Fruit fly (Drosophila melanogaster) whole organism, embryonic: ENCODE data around the gene CG18545.

Source experiments
- CG10565 ChIP-seq: fragments of 200-800 bp; sonication (Bioruptor generic); optimal IDR thresholded peaks from 3 replicates; lab custom pipeline; 2016; ENCODE audit warnings: missing biosample characterization, mild to moderate bottlenecking, missing genetic modification characterization
- CG10979 ChIP-seq: fragments of 200-800 bp; sonication (Bioruptor generic); optimal IDR thresholded peaks from 2 replicates; lab custom pipeline; 2018; ENCODE audit warnings: missing biosample characterization, mild to moderate bottlenecking, missing genetic modification characterization, moderate library complexity
- CG11456 ChIP-seq: fragments of 200-800 bp; sonication (Bioruptor generic); IDR thresholded peaks from 3 replicates; pipeline ENCODE4 v1.3.6; 2022; ENCODE audit warnings: missing biosample characterization, missing genetic modification characterization
- CG11504 ChIP-seq: fragments of 200-800 bp; sonication (Bioruptor generic); optimal IDR thresholded peaks from 3 replicates; lab custom pipeline; 2019; ENCODE audit warnings: missing biosample characterization, mild to moderate bottlenecking, missing genetic modification characterization, moderate library complexity
- CG12391 ChIP-seq: fragments of 200-800 bp; sonication (Bioruptor generic); optimal IDR thresholded peaks from 3 replicates; lab custom pipeline; 2018; ENCODE audit warnings: missing biosample characterization, mild to moderate bottlenecking, missing genetic modification characterization, moderate library complexity
- CG12942 ChIP-seq: fragments of 200-800 bp; sonication (Bioruptor generic); optimal IDR thresholded peaks from 3 replicates; lab custom pipeline; 2016; ENCODE audit warnings: missing biosample characterization, missing genetic modification characterization
- CG13624 ChIP-seq: fragments of 200-800 bp; sonication (Bioruptor generic); optimal IDR thresholded peaks from 2 replicates; lab custom pipeline; 2016; ENCODE audit warnings: missing biosample characterization, missing genetic modification characterization
- CG14710 ChIP-seq: fragments of 200-800 bp; sonication (Bioruptor generic); optimal IDR thresholded peaks from 3 replicates; lab custom pipeline; 2019; ENCODE audit warnings: missing biosample characterization, mild to moderate bottlenecking, missing genetic modification characterization, moderate library complexity
- CG1529 ChIP-seq: fragments of 200-800 bp; sonication (Bioruptor generic); optimal IDR thresholded peaks from 3 replicates; lab custom pipeline; 2018; ENCODE audit warnings: missing biosample characterization, missing genetic modification characterization
- CG18262 ChIP-seq: fragments of 200-800 bp; optimal IDR thresholded peaks from 3 replicates; lab custom pipeline; 2019; ENCODE audit warnings: missing biosample characterization, mild to moderate bottlenecking, missing genetic modification characterization, moderate library complexity
- CG3163 ChIP-seq: fragments of 200-800 bp; sonication (Bioruptor generic); optimal IDR thresholded peaks from 3 replicates; lab custom pipeline; 2016; ENCODE audit warnings: missing biosample characterization, missing genetic modification characterization
- CG34422 ChIP-seq: fragments of 200-800 bp; sonication (Bioruptor generic); IDR thresholded peaks from 3 replicates; pipeline ENCODE4 v1.3.6; 2022; ENCODE audit warnings: missing biosample characterization, missing genetic modification characterization
- CG42726 ChIP-seq: fragments of 200-800 bp; sonication (Bioruptor generic); IDR thresholded peaks from 2 replicates; pipeline ENCODE4 v1.3.6; 2022; ENCODE audit warnings: missing biosample characterization, missing genetic modification characterization; ENCODE audit not compliant: partially characterized antibody
- CG4820 ChIP-seq: fragments of 200-800 bp; sonication (Bioruptor generic); optimal IDR thresholded peaks from 3 replicates; lab custom pipeline; 2016; ENCODE audit warnings: missing biosample characterization, missing genetic modification characterization
- CG6254 ChIP-seq: fragments of 200-800 bp; sonication (Bioruptor generic); optimal IDR thresholded peaks from 3 replicates; lab custom pipeline; 2017; ENCODE audit warnings: mild to moderate bottlenecking, missing biosample characterization, missing genetic modification reagents, missing genetic modification characterization
- CG6689 ChIP-seq: fragments of 200-800 bp; sonication (Bioruptor generic); IDR thresholded peaks from 2 replicates; pipeline ENCODE4 v1.3.6; 2022; ENCODE audit warnings: missing biosample characterization, missing genetic modification characterization
- CG6813 ChIP-seq: fragments of 200-800 bp; sonication (Bioruptor generic); optimal IDR thresholded peaks from 2 replicates; lab custom pipeline; 2017; ENCODE audit warnings: missing biosample characterization, missing genetic modification characterization, mild to moderate bottlenecking, moderate library complexity, missing genetic modification reagents
- CG7556 ChIP-seq: fragments of 200-800 bp; sonication (Bioruptor generic); optimal IDR thresholded peaks from 2 replicates; lab custom pipeline; 2017; ENCODE audit warnings: missing biosample characterization, mild to moderate bottlenecking, missing genetic modification characterization
- CG8290 ChIP-seq, 3 experiments: fragments of 200-800 bp; sonication (Bioruptor generic); optimal IDR thresholded peaks; 2 replicates each; lab custom pipeline; 2016 to 2019; ENCODE audit warnings: missing biosample characterization in 3 of 3, missing genetic modification characterization in 3 of 3, mild to moderate bottlenecking in 2 of 3, moderate library complexity in 1 of 3
- CG9609 ChIP-seq: fragments of 200-800 bp; sonication (Bioruptor generic); optimal IDR thresholded peaks from 3 replicates; lab custom pipeline; 2016; ENCODE audit warnings: missing biosample characterization, missing genetic modification characterization
- CG9727 ChIP-seq: fragments of 200-800 bp; sonication (Bioruptor generic); optimal IDR thresholded peaks from 3 replicates; lab custom pipeline; 2017; ENCODE audit warnings: missing biosample characterization, mild to moderate bottlenecking, missing genetic modification characterization
- Camta ChIP-seq: fragments of 200-800 bp; sonication (Bioruptor generic); optimal IDR thresholded peaks from 2 replicates; lab custom pipeline; 2016; ENCODE audit warnings: missing biosample characterization, missing genetic modification characterization
- D19A ChIP-seq: fragments of 200-800 bp; optimal IDR thresholded peaks from 3 replicates; lab custom pipeline; 2019; ENCODE audit warnings: missing biosample characterization, mild to moderate bottlenecking, missing genetic modification characterization, moderate library complexity
- Deaf1 ChIP-seq: fragments of 200-800 bp; optimal IDR thresholded peaks from 3 replicates; lab custom pipeline; 2019; ENCODE audit warnings: missing biosample characterization, mild to moderate bottlenecking, missing genetic modification characterization, moderate library complexity
- Dll ChIP-seq: fragments of 200-800 bp; sonication (Bioruptor generic); IDR thresholded peaks from 4 replicates; pipeline ENCODE4 v1.3.6; 2022; ENCODE audit warnings: missing biosample characterization, missing genetic modification characterization; ENCODE audit not compliant: partially characterized antibody
- E2f1 ChIP-seq: fragments of 200-800 bp; sonication (Bioruptor generic); IDR thresholded peaks from 2 replicates; pipeline ENCODE4 v1.3.6; 2022; ENCODE audit warnings: missing biosample characterization, missing genetic modification characterization
- Eip74EF ChIP-seq, 2 experiments: fragments of 200-800 bp in 1 of 2; fragments of >200 bp in 1 of 2; sonication (Bioruptor generic) in 1 of 2; optimal IDR thresholded peaks; 2 replicates each; lab custom pipeline; 2017 to 2019; ENCODE audit warnings: missing biosample characterization in 2 of 2, missing genetic modification characterization in 2 of 2, mild to moderate bottlenecking in 1 of 2, moderate library complexity in 1 of 2
- Med ChIP-seq: fragments of 200-800 bp; sonication (Bioruptor generic); peaks from one replicate; lab custom pipeline; 2016; ENCODE audit warnings: missing biosample characterization, missing genetic modification characterization, mild to moderate bottlenecking, inconsistent platforms, moderate library complexity
- Pdp1 ChIP-seq, 2 experiments: fragments of 200-800 bp; sonication (Bioruptor generic); optimal IDR thresholded peaks; 3 replicates each; lab custom pipeline; 2016; ENCODE audit warnings: missing biosample characterization in 2 of 2, missing genetic modification characterization in 2 of 2, mild to moderate bottlenecking in 1 of 2, moderate library complexity in 1 of 2
- Poxn ChIP-seq: fragments of 200-800 bp; sonication (Bioruptor generic); IDR thresholded peaks from 2 replicates; pipeline ENCODE4 v1.3.6; 2022; ENCODE audit warnings: missing biosample characterization, missing genetic modification characterization
- Ssrp ChIP-seq: fragments of 200-800 bp; sonication (Bioruptor generic); optimal IDR thresholded peaks from 2 replicates; lab custom pipeline; 2018; ENCODE audit warnings: missing biosample characterization, mild to moderate bottlenecking, missing genetic modification characterization, moderate library complexity
- Xrp1 ChIP-seq: fragments of 200-800 bp; sonication (Bioruptor generic); IDR thresholded peaks from 2 replicates; pipeline ENCODE4 v1.3.6; 2022; ENCODE audit warnings: missing biosample characterization, missing genetic modification characterization
- ara ChIP-seq: fragments of 200-800 bp; sonication (Bioruptor generic); IDR thresholded peaks from 2 replicates; pipeline ENCODE4 v1.3.6; 2022; ENCODE audit warnings: missing biosample characterization, missing genetic modification characterization
- az2 ChIP-seq: fragments of 200-800 bp; sonication (Bioruptor generic); optimal IDR thresholded peaks from 3 replicates; lab custom pipeline; 2016; ENCODE audit warnings: missing biosample characterization, missing genetic modification characterization
- bab2 ChIP-seq: fragments of 200-800 bp; sonication (Bioruptor generic); optimal IDR thresholded peaks from 2 replicates; lab custom pipeline; 2016; ENCODE audit warnings: missing biosample characterization, missing genetic modification characterization
- chif ChIP-seq, 2 experiments: fragments of 200-800 bp; sonication (Bioruptor generic); optimal IDR thresholded peaks; 3 replicates each; lab custom pipeline; 2016; ENCODE audit warnings: missing biosample characterization in 2 of 2, missing genetic modification characterization in 2 of 2
- dysf ChIP-seq: fragments of 200-800 bp; sonication (Bioruptor generic); IDR thresholded peaks from 3 replicates; pipeline ENCODE4 v1.3.6; 2022; ENCODE audit warnings: missing biosample characterization, missing genetic modification characterization
- fd96Cb ChIP-seq: fragments of 200-800 bp; sonication (Bioruptor generic); optimal IDR thresholded peaks from 2 replicates; lab custom pipeline; 2018; ENCODE audit warnings: missing biosample characterization, mild to moderate bottlenecking, missing genetic modification characterization, moderate library complexity
- h ChIP-seq: fragments of >200 bp; optimal IDR thresholded peaks from 2 replicates; lab custom pipeline; 2017
- hkb ChIP-seq, 2 experiments: fragments of 200-800 bp in 1 of 2; fragments of >200 bp in 1 of 2; sonication (Bioruptor generic) in 1 of 2; IDR thresholded peaks in 1 of 2; optimal IDR thresholded peaks in 1 of 2; 2 replicates each; pipeline versions ENCODE4 v1.3.6 to Lab custom; 2017 to 2022; ENCODE audit warnings: missing biosample characterization in 1 of 2, missing genetic modification characterization in 1 of 2
- lab ChIP-seq: fragments of 200-800 bp; sonication (Bioruptor generic); optimal IDR thresholded peaks from 3 replicates; lab custom pipeline; 2017; ENCODE audit warnings: missing biosample characterization, missing genetic modification characterization, mild to moderate bottlenecking, moderate library complexity, missing genetic modification reagents
- nmo ChIP-seq: fragments of 200-800 bp; sonication (Bioruptor generic); optimal IDR thresholded peaks from 2 replicates; lab custom pipeline; 2018; ENCODE audit warnings: missing biosample characterization, mild to moderate bottlenecking, missing genetic modification characterization, moderate library complexity
- oc ChIP-seq: fragments of 200-800 bp; sonication (Bioruptor generic); optimal IDR thresholded peaks from 2 replicates; lab custom pipeline; 2018; ENCODE audit warnings: missing biosample characterization, mild to moderate bottlenecking, missing genetic modification characterization, moderate library complexity
- otp ChIP-seq: fragments of 200-800 bp; sonication (Bioruptor generic); IDR thresholded peaks from 3 replicates; pipeline ENCODE4, ENCODE4 v1.3.6; 2022; ENCODE audit warnings: missing biosample characterization, missing genetic modification characterization
- p53 ChIP-seq: fragments of 200-800 bp; sonication (Bioruptor generic); optimal IDR thresholded peaks from 2 replicates; lab custom pipeline; 2016; ENCODE audit warnings: missing biosample characterization, missing genetic modification characterization
- row ChIP-seq: fragments of 200-800 bp; sonication (Bioruptor generic); IDR thresholded peaks from 3 replicates; pipeline ENCODE4 v1.3.6; 2022; ENCODE audit warnings: missing biosample characterization, missing genetic modification characterization
- sqz ChIP-seq: fragments of 200-800 bp; sonication (Bioruptor generic); optimal IDR thresholded peaks from 3 replicates; lab custom pipeline; 2018; ENCODE audit warnings: missing biosample characterization, mild to moderate bottlenecking, missing genetic modification characterization
- tgo ChIP-seq: fragments of 200-800 bp; sonication (Bioruptor generic); IDR thresholded peaks from 3 replicates; pipeline ENCODE4 v1.3.6; 2022; ENCODE audit warnings: missing biosample characterization, missing genetic modification characterization
- vvl ChIP-seq: fragments of 200-800 bp; sonication (Bioruptor generic); IDR thresholded peaks from 2 replicates; pipeline ENCODE4 v1.3.6; 2022; ENCODE audit warnings: missing biosample characterization, missing genetic modification characterization

CG18545 gene

dm6 chr3R:10370495-10370894 is 29.7 kb downstream of the CG18545 start (continued):
- TF ChIP-seq D19A (tag; lab: Kevin White, UChicago) (peak; percentile 26), Poxn (no peak), CG9609 (GFP tag; lab: Kevin White, UChicago) (no peak), CG12942 (GFP tag; lab: Kevin White, UChicago) (no peak), CG7556 (GFP tag; lab: Kevin White, UChicago) (peak; percentile 6), Camta (GFP tag; lab: Kevin White, UChicago) (no peak), ara (GFP tag; lab: Robert Waterston, UW) (peak; percentile 59), CG10565 (GFP tag; lab: Kevin White, UChicago) (no peak), Med (GFP tag; lab: Kevin White, UChicago) (peak; percentile 59), Ssrp (tag; lab: Kevin White, UChicago) (peak; percentile 31), E2f1 (peak; percentile 35; the same call in 1 of the 2 replicates), CG6254 (GFP tag; lab: Kevin White, UChicago) (peak; percentile 40), sqz (no peak), CG13624 (no peak), bab2 (GFP tag; lab: Kevin White, UChicago) (no peak), CG42726 (GFP tag; lab: Robert Waterston, UW) (no peak), Xrp1 (GFP tag; lab: Robert Waterston, UW) (peak; percentile 63), chif (GFP tag; optimal IDR thresholded peaks at IDR 0.05; lab: Kevin White, UChicago) (peak in 1 of 2 experiments; percentile 19), CG4820 (GFP tag; lab: Kevin White, UChicago) (peak; percentile 24), CG9727 (peak; percentile 33), Dll (GFP tag; lab: Robert Waterston, UW) (no peak), Eip74EF (GFP tag; optimal IDR thresholded peaks at IDR 0.05; lab: Kevin White, UChicago) (no peak), otp (0 out of 3 replicates have a peak, but pooled peaks have one; percentile 15), tgo (peak; percentile 25; the same call in 1 of the 3 replicates), CG3163 (GFP tag; lab: Kevin White, UChicago) (no peak), Pdp1 (GFP tag; optimal IDR thresholded peaks at IDR 0.05; lab: Kevin White, UChicago) (no peak), hkb (optimal IDR thresholded peaks at IDR 0.05; lab: Kevin White, UChicago) (no peak), hkb (GFP tag; IDR thresholded peaks at IDR 0.05; lab: Robert Waterston, UW) (0 out of 2 replicates have a peak, but pooled peaks have one; percentile 22), CG12391 (tag; lab: Kevin White, UChicago) (peak; percentile 35), p53 (GFP tag; lab: Kevin White, UChicago) (no peak), fd96Cb (peak; percentile 29), CG8290 (GFP tag; optimal IDR thresholded peaks at IDR 0.05; lab: Kevin White, UChicago) (no peak), CG8290 (tag; optimal IDR thresholded peaks at IDR 0.05; lab: Kevin White, UChicago) (no peak), CG10979 (tag; lab: Kevin White, UChicago) (peak; percentile 66), CG34422 (peak; percentile 33; the same call in 1 of the 3 replicates), lab (GFP tag; lab: Kevin White, UChicago) (no peak), CG6813 (GFP tag; lab: Kevin White, UChicago) (peak; percentile 15), CG14710 (tag; lab: Kevin White, UChicago) (peak; percentile 45), dysf (GFP tag; lab: Robert Waterston, UW) (peak; percentile 23; the same call in 1 of the 3 replicates), CG18262 (tag; lab: Kevin White, UChicago) (peak; percentile 61), vvl (GFP tag; lab: Robert Waterston, UW) (0 out of 2 replicates have a peak, but pooled peaks have one; percentile 26), CG6689 (peak; percentile 32; the same call in 1 of the 2 replicates), nmo (GFP tag; lab: Kevin White, UChicago) (peak; percentile 43), CG1529 (GFP tag; lab: Kevin White, UChicago) (no peak), row (GFP tag; lab: Robert Waterston, UW) (peak; percentile 49; the same call in 2 of the 3 replicates), Deaf1 (no peak), az2 (peak; percentile 28), CG11456 (GFP tag; lab: Robert Waterston, UW) (no peak), h (lab: Kevin White, UChicago) (no peak), CG11504 (tag; lab: Kevin White, UChicago) (peak; percentile 49), oc (tag; lab: Kevin White, UChicago) (peak; percentile 52)
